Worm (Caenorhabditis elegans) whole organism, L1 larva: ENCODE measurements around the gene Y110A2AL.3.

Experiments
- C16A3.4 ChIP-seq: fragments of 150-350 bp; optimal IDR thresholded peaks from 2 replicates; lab custom pipeline; 2014; ENCODE audit warnings: missing biosample characterization, missing genetic modification characterization
- C34B4.2 ChIP-seq: sonication (generic microtip); optimal IDR thresholded peaks from 2 replicates; lab custom pipeline; 2017; ENCODE audit warnings: mild to moderate bottlenecking, missing genetic modification characterization, missing compliant biosample characterization
- aly-2 ChIP-seq: fragments of 150-350 bp; optimal IDR thresholded peaks from 2 replicates; lab custom pipeline; 2014; ENCODE audit warnings: missing biosample characterization, missing genetic modification characterization
- blmp-1 ChIP-seq: fragments of 150-350 bp; optimal IDR thresholded peaks from 2 replicates; lab custom pipeline; 2014; ENCODE audit warnings: missing biosample characterization, missing genetic modification characterization
- ceh-63 ChIP-seq: fragments of 200-800 bp; sonication (Bioruptor generic); optimal IDR thresholded peaks from 2 replicates; lab custom pipeline; 2018; ENCODE audit warnings: mild to moderate bottlenecking, missing genetic modification characterization, missing compliant biosample characterization
- ceh-88 ChIP-seq: fragments of 200-800 bp; sonication (Bioruptor generic); IDR thresholded peaks from 2 replicates; pipeline ENCODE4 v1.3.6; 2022; ENCODE audit warnings: missing genetic modification characterization, missing compliant biosample characterization
- ceh-90 ChIP-seq: sonication (generic microtip); optimal IDR thresholded peaks from 2 replicates; lab custom pipeline; 2016; ENCODE audit warnings: missing genetic modification characterization, missing compliant biosample characterization
- ces-1 ChIP-seq: fragments of 150-350 bp; optimal IDR thresholded peaks from 2 replicates; lab custom pipeline; 2014; ENCODE audit warnings: missing biosample characterization, missing genetic modification reagents, missing genetic modification characterization
- dpl-1 ChIP-seq, 3 experiments: fragments of 150-350 bp in 2 of 3; sonication (generic microtip) in 1 of 3; optimal IDR thresholded peaks; 2 replicates each; lab custom pipeline; 2014 to 2017; ENCODE audit warnings: missing biosample characterization in 3 of 3, missing genetic modification characterization in 3 of 3, missing genetic modification reagents in 3 of 3
- efl-1 ChIP-seq, 4 experiments: fragments of 150-350 bp; optimal IDR thresholded peaks in 3 of 4; peaks in 1 of 4; 1 replicate in 1 of 4; 2 replicates in 3 of 4; lab custom pipeline; 2014; ENCODE audit warnings: missing biosample characterization in 2 of 4, missing genetic modification characterization in 2 of 4, missing genetic modification reagents in 2 of 4
- egl-27 ChIP-seq, 2 experiments: fragments of 150-350 bp in 1 of 2; sonication (generic microtip); optimal IDR thresholded peaks; 3 replicates each; lab custom pipeline; 2017 to 2018; ENCODE audit warnings: missing biosample characterization in 2 of 2, missing genetic modification characterization in 2 of 2, missing genetic modification reagents in 2 of 2
- elt-2 ChIP-seq: sonication (generic microtip); optimal IDR thresholded peaks from 2 replicates; lab custom pipeline; 2016; ENCODE audit warnings: missing genetic modification characterization, mild to moderate bottlenecking, inconsistent platforms, missing compliant biosample characterization, missing genetic modification reagents
- elt-3 ChIP-seq, 6 experiments: fragments of 150-350 bp in 1 of 6; sonication (generic microtip); optimal IDR thresholded peaks; 2 replicates each; lab custom pipeline; 2017 to 2018; ENCODE audit warnings: missing biosample characterization in 6 of 6, missing genetic modification characterization in 6 of 6, inconsistent platforms in 1 of 6
- fkh-10 ChIP-seq: sonication (generic microtip); optimal IDR thresholded peaks from 2 replicates; lab custom pipeline; 2017; ENCODE audit warnings: missing biosample characterization, missing genetic modification reagents, missing genetic modification characterization
- fkh-4 ChIP-seq: sonication (generic microtip); optimal IDR thresholded peaks from 2 replicates; lab custom pipeline; 2016; ENCODE audit warnings: missing compliant biosample characterization, missing genetic modification characterization, borderline replicate concordance
- hlh-4 ChIP-seq: sonication (generic microtip); optimal IDR thresholded peaks from 2 replicates; lab custom pipeline; 2016; ENCODE audit warnings: mild to moderate bottlenecking, missing genetic modification characterization, missing compliant biosample characterization
- jun-1 ChIP-seq: fragments of 150-350 bp; optimal IDR thresholded peaks from 2 replicates; lab custom pipeline; 2014; ENCODE audit warnings: missing biosample characterization, missing genetic modification reagents, missing genetic modification characterization
- lin-13 ChIP-seq: fragments of 150-350 bp; optimal IDR thresholded peaks from 2 replicates; lab custom pipeline; 2014; ENCODE audit warnings: missing biosample characterization, missing genetic modification reagents, missing genetic modification characterization
- lin-14 ChIP-seq: fragments of 200-800 bp; sonication (Bioruptor generic); optimal IDR thresholded peaks from 2 replicates; lab custom pipeline; 2018; ENCODE audit warnings: mild to moderate bottlenecking, missing genetic modification characterization, moderate library complexity, missing compliant biosample characterization
- lin-35 ChIP-seq, 2 experiments: fragments of 150-350 bp; optimal IDR thresholded peaks; 2 replicates each; lab custom pipeline; 2014; ENCODE audit warnings: missing biosample characterization in 2 of 2, missing genetic modification characterization in 2 of 2, missing genetic modification reagents in 2 of 2
- lin-39 ChIP-seq: fragments of 150-350 bp; optimal IDR thresholded peaks from 2 replicates; lab custom pipeline; 2014; ENCODE audit warnings: missing biosample characterization, missing genetic modification reagents, missing genetic modification characterization
- mef-2 ChIP-seq: fragments of 150-350 bp; optimal IDR thresholded peaks from 2 replicates; lab custom pipeline; 2014; ENCODE audit warnings: missing biosample characterization, missing genetic modification characterization
- nhr-20 ChIP-seq: sonication (generic microtip); optimal IDR thresholded peaks from 2 replicates; lab custom pipeline; 2016; ENCODE audit warnings: mild to moderate bottlenecking, missing genetic modification characterization, missing compliant biosample characterization
- nhr-28 ChIP-seq: fragments of 150-350 bp; optimal IDR thresholded peaks from 2 replicates; lab custom pipeline; 2014; ENCODE audit warnings: missing biosample characterization, missing genetic modification characterization
- nhr-77 ChIP-seq: fragments of 150-350 bp; optimal IDR thresholded peaks from 2 replicates; lab custom pipeline; 2014; ENCODE audit warnings: missing biosample characterization, missing genetic modification characterization
- nhr-84 ChIP-seq: sonication (generic microtip); optimal IDR thresholded peaks from 2 replicates; lab custom pipeline; 2017; ENCODE audit warnings: missing biosample characterization, missing genetic modification characterization
- nhr-85 ChIP-seq: sonication (generic microtip); peaks from one replicate; lab custom pipeline; 2016; ENCODE audit warnings: missing genetic modification characterization, inconsistent platforms, missing compliant biosample characterization
- pag-3 ChIP-seq: sonication (generic microtip); optimal IDR thresholded peaks from 2 replicates; lab custom pipeline; 2017; ENCODE audit warnings: missing genetic modification characterization, mild to moderate bottlenecking, missing compliant biosample characterization, antibody characterized with exemption, borderline replicate concordance; ENCODE audit not compliant: insufficient read depth
- rnt-1 ChIP-seq: sonication (generic microtip); optimal IDR thresholded peaks from 2 replicates; lab custom pipeline; 2016; ENCODE audit warnings: mild to moderate bottlenecking, missing genetic modification characterization, moderate library complexity, missing compliant biosample characterization
- snu-23 ChIP-seq: sonication (generic microtip); optimal IDR thresholded peaks from 2 replicates; lab custom pipeline; 2016; ENCODE audit warnings: missing genetic modification characterization, missing compliant biosample characterization
- sptf-1 ChIP-seq: fragments of 150-350 bp; optimal IDR thresholded peaks from 2 replicates; lab custom pipeline; 2014; ENCODE audit warnings: missing biosample characterization, missing genetic modification characterization
- xbp-1 ChIP-seq: sonication (generic microtip); optimal IDR thresholded peaks from 2 replicates; lab custom pipeline; 2016; ENCODE audit warnings: missing genetic modification characterization, missing compliant biosample characterization
- zip-4 ChIP-seq: fragments of 200-800 bp; sonication (Bioruptor generic); optimal IDR thresholded peaks from 2 replicates; lab custom pipeline; 2018; ENCODE audit warnings: mild to moderate bottlenecking, missing genetic modification characterization, moderate library complexity, missing compliant biosample characterization
- ztf-11 ChIP-seq, 2 experiments: sonication (generic microtip); optimal IDR thresholded peaks; 2 replicates each; lab custom pipeline; 2016 to 2017; ENCODE audit warnings: missing genetic modification characterization in 2 of 2, missing biosample characterization in 1 of 2, missing compliant biosample characterization in 1 of 2

The Y110A2AL.3 gene

DNA sequence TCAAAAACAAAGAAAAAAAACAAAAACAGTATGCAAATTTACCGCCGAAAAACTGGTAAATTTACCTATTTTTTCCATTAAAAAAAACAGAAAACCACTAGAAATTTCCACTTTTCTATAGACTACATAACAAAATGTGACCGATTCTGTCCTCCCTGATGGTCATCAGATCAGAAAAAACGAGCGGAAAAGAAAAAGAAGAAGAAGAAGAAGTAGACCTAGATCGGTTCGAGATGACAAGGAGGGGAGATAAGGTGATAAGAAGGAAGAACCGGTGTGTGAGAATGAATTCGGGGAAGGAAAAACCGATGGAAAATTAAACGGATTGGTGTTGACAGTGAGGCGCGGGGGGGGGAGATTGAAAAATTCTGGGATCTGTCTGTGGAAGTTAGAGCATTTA is 10.8 kb upstream of the Y110A2AL.3 start:
- TF ChIP-seq blmp-1 (tag; lab: Kevin White, UChicago) (peak; percentile 68), lin-35 (GFP tag; optimal IDR thresholded peaks at IDR 0.05; lab: Kevin White, UChicago) (peak in 1 of 2 experiments; percentile 27), elt-3 (tag; optimal IDR thresholded peaks at IDR 0.05; lab: Kevin White, UChicago) (peak in 3 of 6 experiments; percentile 7 to 84 (median 35)), zip-4 (GFP tag; lab: Kevin White, UChicago) (no peak), nhr-85 (tag; lab: Kevin White, UChicago) (peak; percentile 55), hlh-4 (tag; lab: Kevin White, UChicago) (no peak)

DNA sequence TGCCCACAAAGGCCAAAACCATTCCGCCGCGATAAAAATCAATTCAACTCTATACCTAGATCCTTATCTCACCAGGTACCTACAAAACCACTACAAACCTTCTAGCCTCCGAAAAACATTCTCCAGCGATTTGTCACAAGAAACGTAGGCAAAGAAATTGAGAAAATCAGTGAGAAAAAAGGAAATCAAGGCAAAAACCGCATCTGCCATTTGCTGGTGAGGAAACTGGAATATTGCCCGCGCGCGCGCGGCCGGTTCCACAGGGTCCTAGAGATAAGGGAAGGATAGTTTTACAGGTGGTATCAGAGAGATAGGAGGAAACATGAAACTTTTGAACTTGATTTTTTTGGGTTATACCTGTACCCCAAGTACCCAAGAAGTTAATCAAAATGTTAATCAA is 9.3 kb upstream of the Y110A2AL.3 start:
- TF ChIP-seq fkh-4 (no peak), nhr-20 (tag; lab: Kevin White, UChicago) (peak; percentile 35), efl-1 (optimal IDR thresholded peaks at IDR 0.05; lab: Kevin White, UChicago) (no peak), efl-1 (GFP tag; optimal IDR thresholded peaks at IDR 0.05 in 1 of 2; lab: Kevin White, UChicago) (peak in 1 of 2 experiments; percentile 66), ztf-11 (tag; optimal IDR thresholded peaks at IDR 0.05; lab: Kevin White, UChicago) (no peak), ces-1 (no peak), nhr-85 (tag; lab: Kevin White, UChicago) (peak; percentile 85), lin-14 (peak; percentile 53), elt-3 (tag; optimal IDR thresholded peaks at IDR 0.05; lab: Kevin White, UChicago) (peak; percentile 16 to 88 (median 73)), rnt-1 (peak; percentile 29), nhr-28 (tag; lab: Kevin White, UChicago) (no peak), snu-23 (GFP tag; lab: Kevin White, UChicago) (peak; percentile 7), pag-3 (tag; lab: Kevin White, UChicago) (peak; percentile 90), blmp-1 (tag; lab: Kevin White, UChicago) (peak; percentile 79)

DNA sequence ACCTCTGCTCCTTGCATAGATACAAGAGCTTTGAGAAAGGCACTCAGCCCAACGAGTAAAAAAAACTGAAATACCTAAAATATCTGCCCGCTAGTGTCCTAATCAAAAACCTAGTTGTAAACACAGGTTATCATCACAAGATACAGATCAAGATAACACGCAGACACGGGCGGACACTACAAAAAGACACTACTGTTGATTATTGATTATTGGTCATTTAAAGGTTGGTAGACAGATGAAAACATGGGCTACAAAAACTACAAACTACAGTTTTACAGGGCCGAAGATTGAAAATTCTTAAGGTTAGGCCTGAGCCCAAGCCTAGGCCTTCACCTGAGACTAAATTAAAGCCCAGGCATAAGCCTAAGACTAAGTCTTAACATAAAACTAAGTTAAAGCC is 8.0 kb upstream of the Y110A2AL.3 start:
- TF ChIP-seq nhr-20 (tag; lab: Kevin White, UChicago) (peak; percentile 26), lin-35 (GFP tag; optimal IDR thresholded peaks at IDR 0.05; lab: Kevin White, UChicago) (peak in 1 of 2 experiments; percentile 24), lin-39 (no peak), snu-23 (GFP tag; lab: Kevin White, UChicago) (peak; percentile 0), elt-3 (tag; optimal IDR thresholded peaks at IDR 0.05; lab: Kevin White, UChicago) (peak in 1 of 6 experiments; percentile 48), jun-1 (tag; lab: Kevin White, UChicago) (no peak), nhr-84 (no peak), nhr-85 (tag; lab: Kevin White, UChicago) (peak; percentile 74), blmp-1 (tag; lab: Kevin White, UChicago) (peak; percentile 5)

DNA sequence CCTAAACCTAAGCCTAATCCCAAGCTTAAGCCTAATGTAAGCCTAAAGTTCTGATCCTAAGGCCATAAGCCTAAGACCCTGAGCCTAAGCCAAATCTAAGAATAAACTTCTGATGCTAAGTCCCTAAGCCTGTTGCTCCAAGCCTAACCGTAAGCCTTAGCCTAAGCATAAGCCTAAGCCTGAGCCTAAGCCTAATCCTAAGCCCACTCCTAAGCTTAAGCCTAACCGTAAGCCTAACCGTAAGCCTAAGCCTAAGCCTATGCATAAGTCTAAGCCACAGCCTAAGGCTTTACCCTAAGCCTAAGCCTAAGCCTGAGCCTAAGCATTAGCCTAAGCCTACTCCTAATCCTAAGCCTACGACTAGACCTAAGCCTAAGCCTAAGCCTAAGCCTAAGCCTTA is 7.6 kb upstream of the Y110A2AL.3 start:
- TF ChIP-seq sptf-1 (tag; lab: Kevin White, UChicago) (no peak), xbp-1 (tag; lab: Kevin White, UChicago) (no peak), C34B4.2 (tag; lab: Kevin White, UChicago) (no peak), lin-13 (GFP tag; lab: Kevin White, UChicago) (no peak), dpl-1 (GFP tag; optimal IDR thresholded peaks at IDR 0.05; lab: Kevin White, UChicago) (no peak), lin-35 (GFP tag; optimal IDR thresholded peaks at IDR 0.05; lab: Kevin White, UChicago) (no peak), snu-23 (GFP tag; lab: Kevin White, UChicago) (no peak), elt-2 (tag; lab: Kevin White, UChicago) (no peak), egl-27 (tag; optimal IDR thresholded peaks at IDR 0.05; lab: Kevin White, UChicago) (no peak), fkh-4 (no peak), mef-2 (tag; lab: Kevin White, UChicago) (no peak), aly-2 (tag; lab: Kevin White, UChicago) (no peak), fkh-10 (GFP tag; lab: Kevin White, UChicago) (no peak), ceh-88 (GFP tag; lab: Robert Waterston, UW) (no peak), ztf-11 (tag; optimal IDR thresholded peaks at IDR 0.05; lab: Kevin White, UChicago) (no peak), ceh-90 (no peak), nhr-85 (tag; lab: Kevin White, UChicago) (no peak), nhr-77 (tag; lab: Kevin White, UChicago) (no peak), ceh-63 (no peak), C16A3.4 (tag; lab: Kevin White, UChicago) (no peak)
